Fruit fly (Drosophila melanogaster): ENCODE data around the gene CG15545.
A peak's percentile ranks its signal among the peaks of the same experiment; 100 is the strongest.

CG15545 gene

DNA sequence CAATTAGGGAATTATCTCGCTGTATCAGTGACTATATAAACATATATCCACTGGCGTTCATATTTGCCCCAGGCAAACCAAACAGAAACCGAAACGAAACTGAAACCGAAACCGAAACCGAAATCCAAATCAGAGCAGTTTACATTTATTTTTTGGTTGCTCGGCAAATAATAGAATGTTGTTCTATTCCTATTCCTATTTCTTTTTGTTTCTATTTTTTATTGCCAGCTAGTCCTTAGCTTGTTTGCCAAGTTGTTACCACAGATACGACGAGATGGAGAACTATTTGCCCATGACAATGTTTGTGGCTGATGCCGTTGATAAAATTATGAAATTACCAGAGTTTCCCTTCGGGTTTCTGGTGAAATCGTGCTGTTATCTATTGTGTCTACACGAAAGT is 46.7 kb upstream of the CG15545 start (continued):
- TF ChIP-seq wek (GFP tag; optimal IDR thresholded peaks at IDR 0.05) (peak; percentile 45), CG13624 (GFP tag; optimal IDR thresholded peaks at IDR 0.05) (no peak), CG11504 (tag; optimal IDR thresholded peaks at IDR 0.05) (peak; percentile 0), CG10366 (GFP tag; IDR thresholded peaks at IDR 0.05) (no peak), lola (GFP tag; optimal IDR thresholded peaks at IDR 0.05) (peak in 1 of 3 experiments; percentile 56), emc (GFP tag; optimal IDR thresholded peaks at IDR 0.05) (no peak), CG9727 (GFP tag; optimal IDR thresholded peaks at IDR 0.05) (peak; percentile 21), nerfin-1 (tag; optimal IDR thresholded peaks at IDR 0.05) (peak; percentile 25), slbo (GFP tag; IDR thresholded peaks at IDR 0.05) (no peak), tll (GFP tag; optimal IDR thresholded peaks at IDR 0.05) (peak in 1 of 2 experiments; percentile 38), Adf1 (GFP tag; IDR thresholded peaks at IDR 0.05) (no peak), Asciz (GFP tag; optimal IDR thresholded peaks at IDR 0.05) (peak; percentile 51), Awh (GFP tag; IDR thresholded peaks at IDR 0.05) (no peak), schlank (tag; optimal IDR thresholded peaks at IDR 0.05) (no peak), CG11723 (GFP tag; optimal IDR thresholded peaks at IDR 0.05) (peak; percentile 3), salm (tag; optimal IDR thresholded peaks at IDR 0.05) (peak; percentile 2), ato (GFP tag; IDR thresholded peaks at IDR 0.05; ENCODE audit: partially characterized antibody) (no peak), CG6765 (GFP tag; optimal IDR thresholded peaks at IDR 0.05) (no peak), CG13296 (GFP tag; optimal IDR thresholded peaks at IDR 0.05) (no peak), CG11560 (tag; IDR thresholded peaks at IDR 0.05) (no peak), seq (GFP tag; IDR thresholded peaks at IDR 0.05) (no peak), CG12236 (GFP tag; optimal IDR thresholded peaks at IDR 0.05) (peak; percentile 41), CG4707 (GFP tag; optimal IDR thresholded peaks at IDR 0.05) (peak; percentile 23), Hr51 (GFP tag; optimal IDR thresholded peaks at IDR 0.05) (no peak), CG34224 (GFP tag; IDR thresholded peaks at IDR 0.05; ENCODE audit: partially characterized antibody) (no peak), Gsc (GFP tag; IDR thresholded peaks at IDR 0.05) (no peak), CoRest (tag; optimal IDR thresholded peaks at IDR 0.05) (peak; percentile 21), fu2 (GFP tag; optimal IDR thresholded peaks at IDR 0.05) (no peak), CG2120 (GFP tag; optimal IDR thresholded peaks at IDR 0.05) (no peak), ap (GFP tag; IDR thresholded peaks at IDR 0.05) (no peak), CG8765 (GFP tag; IDR thresholded peaks at IDR 0.05) (no peak), hth (optimal IDR thresholded peaks at IDR 0.05) (no peak), CTCF (GFP tag; optimal IDR thresholded peaks at IDR 0.05) (no peak), CG6791 (GFP tag; IDR thresholded peaks at IDR 0.05; ENCODE audit: partially characterized antibody) (no peak), crp (GFP tag; optimal IDR thresholded peaks at IDR 0.05) (no peak), CG10209 (GFP tag; optimal IDR thresholded peaks at IDR 0.05) (peak; percentile 49), dmrt11E (tag; optimal IDR thresholded peaks at IDR 0.05) (peak; percentile 58), D19B (GFP tag; optimal IDR thresholded peaks at IDR 0.05) (no peak), CG4854 (GFP tag; optimal IDR thresholded peaks at IDR 0.05) (no peak), exex (tag; optimal IDR thresholded peaks at IDR 0.05) (no peak), CG2678 (tag; optimal IDR thresholded peaks at IDR 0.05) (peak; percentile 50), CG31441 (GFP tag; IDR thresholded peaks at IDR 0.05) (no peak), run (tag; optimal IDR thresholded peaks at IDR 0.05) (peak; percentile 30), ewg (GFP tag; optimal IDR thresholded peaks at IDR 0.05) (no peak), CG1529 (GFP tag; optimal IDR thresholded peaks at IDR 0.05) (peak; percentile 31), Bteb2 (GFP tag; optimal IDR thresholded peaks at IDR 0.05) (no peak), CG10543 (GFP tag; optimal IDR thresholded peaks at IDR 0.05) (peak; percentile 10), so (GFP tag; IDR thresholded peaks at IDR 0.05) (no peak), Hmr (GFP tag; optimal IDR thresholded peaks at IDR 0.05) (peak; percentile 10), CG7786 (GFP tag; optimal IDR thresholded peaks at IDR 0.05) (no peak), jumu (GFP tag; optimal IDR thresholded peaks at IDR 0.05) (no peak)
